Fruit fly (Drosophila melanogaster): ENCODE results near the gene yellow-k.

dm6 chr3L:15563851-15564106 is 43.4 kb downstream of the yellow-k start:
- TF ChIP-seq Hr78 (GFP tag; optimal IDR thresholded peaks at IDR 0.05): no peak
- TF ChIP-seq Dfd (GFP tag; optimal IDR thresholded peaks at IDR 0.05): no peak
- no peak for TF ChIP-seq fru (GFP tag; optimal IDR thresholded peaks at IDR 0.05)
- TF ChIP-seq Mio (GFP tag; optimal IDR thresholded peaks at IDR 0.05): no peak
- TF ChIP-seq Myc (optimal IDR thresholded peaks at IDR 0.05): no peak
- TF ChIP-seq Jra (GFP tag; optimal IDR thresholded peaks at IDR 0.05): no peak
- no peak for TF ChIP-seq psq (GFP tag; optimal IDR thresholded peaks at IDR 0.05)
- no peak for TF ChIP-seq br (GFP tag; optimal IDR thresholded peaks at IDR 0.05)
- no peak for TF ChIP-seq dmrt93B (GFP tag; optimal IDR thresholded peaks at IDR 0.05)
- no peak for TF ChIP-seq Vsx2 (GFP tag; optimal IDR thresholded peaks at IDR 0.05; ENCODE audit: partially characterized antibody)
